Fruit fly (Drosophila melanogaster) whole organism, wandering third instar larva: Measurements from ENCODE around the gene CG32437.

Experiments
- CG32264 ChIP-seq: fragments of 200-800 bp; sonication (Bioruptor generic); optimal IDR thresholded peaks from 2 replicates; lab custom pipeline; 2016; ENCODE audit warnings: missing biosample characterization, missing genetic modification characterization
- CG9705 ChIP-seq: fragments of 200-800 bp; sonication (Bioruptor generic); optimal IDR thresholded peaks from 2 replicates; lab custom pipeline; 2018; ENCODE audit warnings: missing biosample characterization, mild to moderate bottlenecking, missing genetic modification characterization
- CrebA ChIP-seq: fragments of 200-800 bp; sonication (Bioruptor generic); optimal IDR thresholded peaks from 2 replicates; lab custom pipeline; 2016; ENCODE audit warnings: missing biosample characterization, mild to moderate bottlenecking, missing genetic modification characterization, borderline replicate concordance
- Dfd ChIP-seq: fragments of >200 bp; optimal IDR thresholded peaks from 2 replicates; lab custom pipeline; 2017; ENCODE audit warnings: missing biosample characterization, missing genetic modification characterization
- Dif ChIP-seq: fragments of 200-275, 200-300 bp; sonication (Bioruptor generic); optimal IDR thresholded peaks from 2 replicates; lab custom pipeline; 2018; ENCODE audit warnings: missing biosample characterization, missing genetic modification characterization; ENCODE audit not compliant: partially characterized antibody
- GATAd ChIP-seq: sonication (Bioruptor generic); optimal IDR thresholded peaks from 2 replicates; lab custom pipeline; 2016; ENCODE audit warnings: missing biosample characterization, missing genetic modification characterization
- HLH106 ChIP-seq: fragments of 200-800 bp; optimal IDR thresholded peaks from 3 replicates; lab custom pipeline; 2019; ENCODE audit warnings: missing biosample characterization, mild to moderate bottlenecking, missing genetic modification characterization, moderate library complexity
- Hnf4 ChIP-seq: fragments of 200-800 bp; sonication (Bioruptor generic); optimal IDR thresholded peaks from 2 replicates; lab custom pipeline; 2016; ENCODE audit warnings: missing biosample characterization, mild to moderate bottlenecking, missing genetic modification characterization
- Hr83 ChIP-seq: fragments of 200-300 bp; sonication (Bioruptor generic); optimal IDR thresholded peaks from 2 replicates; lab custom pipeline; 2016; ENCODE audit warnings: missing biosample characterization, mild to moderate bottlenecking, missing genetic modification characterization, moderate library complexity; ENCODE audit not compliant: poor library complexity, severe bottlenecking
- Jra ChIP-seq: sonication (Bioruptor generic); optimal IDR thresholded peaks from 2 replicates; lab custom pipeline; 2016; ENCODE audit warnings: missing biosample characterization, missing genetic modification characterization
- Mio ChIP-seq: sonication (Bioruptor generic); optimal IDR thresholded peaks from 2 replicates; lab custom pipeline; 2016; ENCODE audit warnings: missing biosample characterization, missing genetic modification characterization
- Myc ChIP-seq: fragments of >200 bp; optimal IDR thresholded peaks from 2 replicates; lab custom pipeline; 2017
- N ChIP-seq: fragments of >200 bp; optimal IDR thresholded peaks from 2 replicates; lab custom pipeline; 2018; ENCODE audit warnings: missing biosample characterization, missing external identifiers, missing genetic modification characterization
- OdsH ChIP-seq: fragments of 200-800 bp; sonication (Bioruptor generic); optimal IDR thresholded peaks from 2 replicates; lab custom pipeline; 2016; ENCODE audit warnings: missing biosample characterization, mild to moderate bottlenecking, missing genetic modification characterization
- Rel ChIP-seq, 2 experiments: fragments of 200-800 bp; sonication (Bioruptor generic) in 1 of 2; optimal IDR thresholded peaks; 2 replicates in 1 of 2; 3 replicates in 1 of 2; lab custom pipeline; 2016 to 2019; ENCODE audit warnings: mild to moderate bottlenecking in 2 of 2, missing biosample characterization in 2 of 2, missing genetic modification characterization in 2 of 2, moderate library complexity in 1 of 2
- Sp1 ChIP-seq: fragments of 200-800 bp; sonication (Bioruptor generic); optimal IDR thresholded peaks from 3 replicates; lab custom pipeline; 2019; ENCODE audit warnings: missing biosample characterization, mild to moderate bottlenecking, missing genetic modification characterization, moderate library complexity
- Vsx2 ChIP-seq: fragments of 200-300, 225-300 bp; sonication (Bioruptor generic); optimal IDR thresholded peaks from 2 replicates; lab custom pipeline; 2018; ENCODE audit warnings: missing biosample characterization, missing genetic modification characterization; ENCODE audit not compliant: partially characterized antibody
- br ChIP-seq: fragments of 200-800 bp; sonication (Bioruptor generic); optimal IDR thresholded peaks from 2 replicates; lab custom pipeline; 2016; ENCODE audit warnings: missing biosample characterization, missing genetic modification characterization
- brk ChIP-seq: fragments of 200-800 bp; sonication (Bioruptor generic); optimal IDR thresholded peaks from 2 replicates; lab custom pipeline; 2016; ENCODE audit warnings: missing biosample characterization, mild to moderate bottlenecking, missing genetic modification characterization
- dl ChIP-seq, 2 experiments: fragments of 175-275, 200-275 bp in 1 of 2; fragments of 200-275 bp in 1 of 2; sonication (Bioruptor generic); optimal IDR thresholded peaks; lab custom pipeline; 2018; ENCODE audit warnings: mild to moderate bottlenecking in 2 of 2, missing biosample characterization in 2 of 2, missing genetic modification characterization in 2 of 2, moderate library complexity in 2 of 2; ENCODE audit not compliant: partially characterized antibody in 2 of 2, insufficient read depth in 1 of 2
- dmrt93B ChIP-seq: fragments of 200-800 bp; sonication (Bioruptor generic); optimal IDR thresholded peaks from 2 replicates; lab custom pipeline; 2018; ENCODE audit warnings: missing biosample characterization, mild to moderate bottlenecking, missing genetic modification characterization
- dsf ChIP-seq: sonication (Bioruptor generic); optimal IDR thresholded peaks from 2 replicates; lab custom pipeline; 2016; ENCODE audit warnings: missing biosample characterization, missing genetic modification characterization, borderline replicate concordance
- ey ChIP-seq: fragments of 200-800 bp; sonication (Bioruptor generic); optimal IDR thresholded peaks from 2 replicates; lab custom pipeline; 2016; ENCODE audit warnings: missing biosample characterization, missing genetic modification characterization
- foxo ChIP-seq, 2 experiments: fragments of 200-800 bp; sonication (Bioruptor generic); optimal IDR thresholded peaks; 2 replicates in 1 of 2; 3 replicates in 1 of 2; lab custom pipeline; 2016 to 2017; ENCODE audit warnings: missing biosample characterization in 2 of 2, missing genetic modification characterization in 2 of 2
- fru ChIP-seq: fragments of 200-800 bp; sonication (Bioruptor generic); optimal IDR thresholded peaks from 3 replicates; lab custom pipeline; 2016; ENCODE audit warnings: missing biosample characterization, mild to moderate bottlenecking, missing genetic modification characterization
- h ChIP-seq: fragments of 200-800 bp; sonication (Bioruptor generic); optimal IDR thresholded peaks from 3 replicates; lab custom pipeline; 2016; ENCODE audit warnings: missing biosample characterization, mild to moderate bottlenecking, missing genetic modification characterization
- pan ChIP-seq: fragments of >200 bp; optimal IDR thresholded peaks from 2 replicates; lab custom pipeline; 2017
- psq ChIP-seq: fragments of 200-800 bp; sonication (Bioruptor generic); optimal IDR thresholded peaks from 3 replicates; lab custom pipeline; 2017; ENCODE audit warnings: missing biosample characterization, mild to moderate bottlenecking, missing genetic modification characterization, moderate library complexity
- rgr ChIP-seq: fragments of 200-800 bp; sonication (Bioruptor generic); optimal IDR thresholded peaks from 3 replicates; lab custom pipeline; 2016; ENCODE audit warnings: missing biosample characterization, mild to moderate bottlenecking, missing genetic modification characterization
- sage ChIP-seq: fragments of 200-800 bp; sonication (Bioruptor generic); optimal IDR thresholded peaks from 2 replicates; lab custom pipeline; 2016; ENCODE audit warnings: missing biosample characterization, mild to moderate bottlenecking, missing genetic modification characterization
- tai ChIP-seq: sonication (Bioruptor generic); optimal IDR thresholded peaks from 2 replicates; lab custom pipeline; 2016; ENCODE audit warnings: missing biosample characterization, missing genetic modification characterization
- usp ChIP-seq: fragments of >200 bp; optimal IDR thresholded peaks from 2 replicates; lab custom pipeline; 2017; ENCODE audit warnings: missing biosample characterization, missing genetic modification characterization
- woc ChIP-seq: sonication (Bioruptor generic); optimal IDR thresholded peaks from 2 replicates; lab custom pipeline; 2016; ENCODE audit warnings: missing biosample characterization, mild to moderate bottlenecking, missing genetic modification characterization

Gene CG32437

dm6 chr3L:21347197-21347831 is 10.2 kb upstream of the CG32437 start (continued):
- TF ChIP-seq HLH106 (no peak), CG32264 (peak; percentile 40), dl (GFP tag; optimal IDR thresholded peaks at IDR 0.05; lab: Kevin White, UChicago; ENCODE audit: insufficient read depth in 1 of 2, partially characterized antibody in 2 of 2) (no peak)

dm6 chr3L:21348983-21349432 is 8.5 kb upstream of the CG32437 start, which contains the start of gene ebd2:
TSS of gene ebd2 (minus strand) at chr3L:21349288.
- TF ChIP-seq Dfd (GFP tag; lab: Kevin White, UChicago), result no peak
- TF ChIP-seq brk, result no peak
- TF ChIP-seq psq (GFP tag; lab: Kevin White, UChicago), result peak; percentile 32
- TF ChIP-seq dmrt93B (GFP tag; lab: Kevin White, UChicago), result no peak
- TF ChIP-seq CG9705, result no peak
- TF ChIP-seq ey (GFP tag; lab: Kevin White, UChicago), result no peak
- TF ChIP-seq rgr (GFP tag; lab: Kevin White, UChicago), result no peak
- TF ChIP-seq Hr83, result peak; percentile 72
- TF ChIP-seq h (GFP tag; lab: Kevin White, UChicago), result peak; percentile 58
- no peak for TF ChIP-seq Mio (GFP tag; lab: Kevin White, UChicago)
- TF ChIP-seq Rel (GFP tag; optimal IDR thresholded peaks at IDR 0.05; lab: Kevin White, UChicago), result peak; percentile 9
- no peak for TF ChIP-seq Rel (tag; optimal IDR thresholded peaks at IDR 0.05; lab: Kevin White, UChicago)
- TF ChIP-seq fru, result peak; percentile 49
- TF ChIP-seq GATAd (GFP tag; lab: Kevin White, UChicago), result no peak
- no peak for TF ChIP-seq Dif (GFP tag; lab: Kevin White, UChicago)
- TF ChIP-seq Myc (lab: Kevin White, UChicago), result no peak
- no peak for TF ChIP-seq woc (GFP tag; lab: Kevin White, UChicago)
- TF ChIP-seq Jra, result peak; percentile 30
- TF ChIP-seq foxo (GFP tag; optimal IDR thresholded peaks at IDR 0.05; lab: Kevin White, UChicago), result peak in 1 of 2 experiments; percentile 2
- no peak for TF ChIP-seq N
- TF ChIP-seq tai (GFP tag; lab: Kevin White, UChicago), result no peak
- TF ChIP-seq br (GFP tag; lab: Kevin White, UChicago), result peak; percentile 6
- peak; percentile 34 for TF ChIP-seq OdsH (GFP tag; lab: Kevin White, UChicago)
- TF ChIP-seq usp, result no peak
- no peak for TF ChIP-seq dsf (GFP tag; lab: Kevin White, UChicago)
- no peak for TF ChIP-seq Hnf4 (GFP tag; lab: Kevin White, UChicago)
- TF ChIP-seq CrebA (GFP tag; lab: Kevin White, UChicago), result peak; percentile 76

dm6 chr3L:21356395-21356794 is 1.1 kb upstream of the CG32437 start, which contains the start of gene CG12971:
TSS of gene CG12971 (minus strand) at chr3L:21356495.
- TF ChIP-seq ey (GFP tag; lab: Kevin White, UChicago) (no peak), sage (GFP tag; lab: Kevin White, UChicago) (no peak), CG9705 (no peak), dsf (GFP tag; lab: Kevin White, UChicago) (no peak), pan (lab: Kevin White, UChicago) (no peak), Vsx2 (no peak), Sp1 (GFP tag; lab: Kevin White, UChicago) (no peak), woc (GFP tag; lab: Kevin White, UChicago) (no peak)

dm6 chr3L:21359879-21360278 is 2.4 kb downstream of the CG32437 start, which contains the start of gene CG32440:
TSS of gene CG32440 (plus strand) at chr3L:21360179.
- TF ChIP-seq Myc (lab: Kevin White, UChicago), result peak; percentile 29
- peak; percentile 1 for TF ChIP-seq N
- no peak for TF ChIP-seq Hnf4 (GFP tag; lab: Kevin White, UChicago)
